Fruit fly (Drosophila melanogaster) whole organism, embryonic: ENCODE results near the gene eIF4E5.

Experiments
- CG12942 ChIP-seq: fragments of 200-800 bp; sonication (Bioruptor generic); optimal IDR thresholded peaks from 3 replicates; lab custom pipeline; 2016; ENCODE audit warnings: missing biosample characterization, missing genetic modification characterization
- CG17802 ChIP-seq: fragments of 200-800 bp; sonication (Bioruptor generic); optimal IDR thresholded peaks from 2 replicates; lab custom pipeline; 2018; ENCODE audit warnings: missing biosample characterization, mild to moderate bottlenecking, missing genetic modification characterization, moderate library complexity
- CG1792 ChIP-seq: fragments of 200-800 bp; sonication (Bioruptor generic); optimal IDR thresholded peaks from 2 replicates; lab custom pipeline; 2016; ENCODE audit warnings: missing biosample characterization, missing genetic modification characterization
- CG1832 ChIP-seq: fragments of 200-800 bp; sonication (Bioruptor generic); optimal IDR thresholded peaks from 2 replicates; lab custom pipeline; 2017; ENCODE audit warnings: missing biosample characterization, mild to moderate bottlenecking, missing genetic modification characterization, inconsistent platforms
- CG4328 ChIP-seq: fragments of 200-800 bp; sonication (Bioruptor generic); optimal IDR thresholded peaks from 3 replicates; lab custom pipeline; 2017; ENCODE audit warnings: missing biosample characterization, missing genetic modification reagents, missing genetic modification characterization
- CG6813 ChIP-seq: fragments of 200-800 bp; sonication (Bioruptor generic); optimal IDR thresholded peaks from 2 replicates; lab custom pipeline; 2017; ENCODE audit warnings: missing biosample characterization, missing genetic modification characterization, mild to moderate bottlenecking, moderate library complexity, missing genetic modification reagents
- Gsc ChIP-seq: fragments of 200-800 bp; sonication (Bioruptor generic); IDR thresholded peaks from 2 replicates; pipeline ENCODE4 v1.3.6; 2022; ENCODE audit warnings: missing biosample characterization, missing genetic modification characterization
- abd-A ChIP-seq: fragments of 200-800 bp; sonication (Bioruptor generic); optimal IDR thresholded peaks from 3 replicates; lab custom pipeline; 2019; ENCODE audit warnings: missing biosample characterization, mild to moderate bottlenecking, missing genetic modification characterization, moderate library complexity
- ash1 ChIP-seq: fragments of 200-800 bp; sonication (Bioruptor generic); optimal IDR thresholded peaks from 2 replicates; lab custom pipeline; 2018; ENCODE audit warnings: missing biosample characterization, mild to moderate bottlenecking, missing genetic modification characterization
- bowl ChIP-seq: fragments of 200-800 bp; sonication (Bioruptor generic); IDR thresholded peaks from 2 replicates; pipeline ENCODE4 v1.3.6; 2022; ENCODE audit warnings: missing biosample characterization, missing genetic modification characterization
- en ChIP-seq: fragments of 200-800 bp; sonication (Bioruptor generic); optimal IDR thresholded peaks from 2 replicates; lab custom pipeline; 2016; ENCODE audit warnings: missing biosample characterization, missing genetic modification characterization
- gro ChIP-seq: fragments of 200-800 bp; sonication (Bioruptor generic); optimal IDR thresholded peaks from 2 replicates; lab custom pipeline; 2016; ENCODE audit warnings: missing biosample characterization, missing genetic modification characterization
- lilli ChIP-seq: fragments of 200-800 bp; sonication (Bioruptor generic); optimal IDR thresholded peaks from 3 replicates; lab custom pipeline; 2016; ENCODE audit warnings: missing biosample characterization, missing genetic modification characterization
- sob ChIP-seq: fragments of 200-800 bp; sonication (Bioruptor generic); IDR thresholded peaks from 2 replicates; pipeline ENCODE4 v1.3.6; 2022; ENCODE audit warnings: missing biosample characterization, missing genetic modification characterization

DNA sequence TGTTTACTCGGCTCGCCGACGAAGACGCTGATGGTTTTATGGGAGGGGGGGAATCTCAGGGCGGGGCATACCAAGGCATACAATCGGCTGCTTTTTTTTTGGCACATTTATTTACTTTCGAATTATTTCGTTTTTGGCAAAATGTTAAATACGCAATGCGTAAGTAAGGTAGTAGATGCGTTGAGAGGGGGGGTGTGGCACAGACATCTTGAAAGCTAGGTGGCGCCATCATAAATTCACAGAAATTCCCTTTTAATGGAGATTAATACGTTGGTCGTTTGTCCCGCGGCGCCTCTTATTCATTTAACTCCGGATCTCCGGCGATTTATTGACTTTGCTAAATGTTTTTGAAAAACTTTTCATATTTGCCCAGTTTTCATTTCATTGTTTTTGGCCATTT is 46.8 kb downstream of the eIF4E5 start:
- TF ChIP-seq bowl (GFP tag; lab: Robert Waterston, UW) (no peak), CG12942 (GFP tag; lab: Kevin White, UChicago) (no peak), en (GFP tag; lab: Kevin White, UChicago) (no peak), CG17802 (no peak), lilli (no peak), CG1832 (GFP tag; lab: Kevin White, UChicago) (no peak), gro (no peak), CG4328 (GFP tag; lab: Kevin White, UChicago) (no peak), ash1 (GFP tag; lab: Kevin White, UChicago) (no peak), abd-A (tag; lab: Kevin White, UChicago) (no peak), CG1792 (GFP tag; lab: Kevin White, UChicago) (no peak), sob (no peak), Gsc (no peak), CG6813 (GFP tag; lab: Kevin White, UChicago) (no peak)
